Worm (Caenorhabditis elegans) whole organism, L4 larva: ENCODE measurements around the gene hmgr-1.

Source experiments
- D1046.2 ChIP-seq: fragments of 200-800 bp; sonication (Bioruptor generic); IDR thresholded peaks from 2 replicates; pipeline ENCODE4 v1.3.6; 2022; ENCODE audit warnings: missing genetic modification characterization, missing compliant biosample characterization
- F10B5.3 ChIP-seq: sonication (generic microtip); optimal IDR thresholded peaks from 2 replicates; lab custom pipeline; 2016; ENCODE audit warnings: mild to moderate bottlenecking, missing genetic modification characterization, missing compliant biosample characterization
- F44E2.7 ChIP-seq: fragments of 200-800 bp; sonication (Bioruptor generic); IDR thresholded peaks from 2 replicates; pipeline ENCODE4 v2.1.2; 2022; ENCODE audit warnings: missing genetic modification characterization, missing compliant biosample characterization
- F49E8.2 ChIP-seq: sonication (generic microtip); optimal IDR thresholded peaks from 2 replicates; lab custom pipeline; 2016; ENCODE audit warnings: missing compliant biosample characterization, mild to moderate bottlenecking, missing genetic modification characterization, borderline replicate concordance
- T20F7.1 ChIP-seq: fragments of 200-800 bp; sonication (Bioruptor generic); optimal IDR thresholded peaks from 2 replicates; lab custom pipeline; 2018; ENCODE audit warnings: mild to moderate bottlenecking, missing genetic modification characterization, missing compliant biosample characterization
- Y48G9A.11 ChIP-seq: fragments of 200-800 bp; sonication (Bioruptor generic); IDR thresholded peaks from 2 replicates; pipeline ENCODE4 v1.3.6; 2022; ENCODE audit warnings: missing genetic modification reagents, missing genetic modification characterization, missing compliant biosample characterization
- Y5F2A.4 ChIP-seq: fragments of 200-800 bp; sonication (Bioruptor generic); optimal IDR thresholded peaks from 2 replicates; lab custom pipeline; 2018; ENCODE audit warnings: mild to moderate bottlenecking, missing genetic modification characterization, missing compliant biosample characterization
- Y75B8A.6 ChIP-seq: fragments of 200-800 bp; sonication (Bioruptor generic); IDR thresholded peaks from 2 replicates; pipeline ENCODE4 v1.3.6; 2022; ENCODE audit warnings: missing genetic modification reagents, missing genetic modification characterization, missing compliant biosample characterization
- ZK546.5 ChIP-seq, 2 experiments: sonication (generic microtip); optimal IDR thresholded peaks; 2 replicates each; lab custom pipeline; 2017; ENCODE audit warnings: missing biosample characterization in 2 of 2, missing genetic modification characterization in 2 of 2
- ama-1 ChIP-seq: fragments of 150-350 bp; optimal IDR thresholded peaks from 2 replicates; lab custom pipeline; 2014; ENCODE audit warnings: inconsistent platforms, mixed read lengths
- arid-1 ChIP-seq: fragments of 200-800 bp; sonication (Bioruptor generic); conservative IDR thresholded peaks from 2 replicates; pipeline ENCODE4 v1.3.6; 2022; ENCODE audit warnings: missing genetic modification reagents, missing genetic modification characterization, missing compliant biosample characterization
- ceh-28 ChIP-seq: fragments of 150-350 bp; optimal IDR thresholded peaks from 2 replicates; lab custom pipeline; 2014; ENCODE audit warnings: missing biosample characterization, missing genetic modification reagents, missing genetic modification characterization
- ceh-44 ChIP-seq: fragments of 200-800 bp; sonication (Bioruptor generic); IDR thresholded peaks from 2 replicates; pipeline ENCODE4 v1.3.6; 2022; ENCODE audit warnings: missing genetic modification reagents, missing genetic modification characterization, missing compliant biosample characterization
- ceh-62 ChIP-seq: sonication (generic microtip); optimal IDR thresholded peaks from 2 replicates; lab custom pipeline; 2017; ENCODE audit warnings: missing biosample characterization, missing genetic modification characterization
- ceh-82 ChIP-seq: sonication (generic microtip); optimal IDR thresholded peaks from 2 replicates; lab custom pipeline; 2017; ENCODE audit warnings: missing biosample characterization, missing genetic modification characterization
- ctbp-1 ChIP-seq: fragments of 200-800 bp; sonication (Bioruptor generic); IDR thresholded peaks from 2 replicates; pipeline ENCODE4 v1.3.6; 2022; ENCODE audit warnings: missing genetic modification reagents, missing genetic modification characterization, missing compliant biosample characterization
- daf-8 ChIP-seq: fragments of 200-800 bp; sonication (Bioruptor generic); IDR thresholded peaks from 2 replicates; pipeline ENCODE4 v1.3.6; 2022; ENCODE audit warnings: missing genetic modification characterization, missing compliant biosample characterization
- dmd-6 ChIP-seq: fragments of 200-800 bp; sonication (Bioruptor generic); IDR thresholded peaks from 2 replicates; pipeline ENCODE4 v1.3.6; 2022; ENCODE audit warnings: missing genetic modification reagents, missing genetic modification characterization, missing compliant biosample characterization
- fos-1 ChIP-seq: fragments of 150-350 bp; optimal IDR thresholded peaks from 2 replicates; lab custom pipeline; 2014; ENCODE audit warnings: missing biosample characterization, missing genetic modification characterization
- gei-8 ChIP-seq: fragments of 200-800 bp; sonication (Bioruptor generic); optimal IDR thresholded peaks from 2 replicates; lab custom pipeline; 2018; ENCODE audit warnings: mild to moderate bottlenecking, missing genetic modification characterization, missing compliant biosample characterization
- hlh-30 ChIP-seq: sonication (generic microtip); optimal IDR thresholded peaks from 2 replicates; lab custom pipeline; 2017; ENCODE audit warnings: antibody characterized with exemption, mild to moderate bottlenecking, missing genetic modification characterization, missing compliant biosample characterization; ENCODE audit not compliant: insufficient read depth
- hmg-1.1 ChIP-seq: fragments of 200-800 bp; sonication (Bioruptor generic); IDR thresholded peaks from 2 replicates; pipeline ENCODE4 v1.3.6; 2022; ENCODE audit warnings: missing genetic modification reagents, missing genetic modification characterization, missing compliant biosample characterization
- lin-1 ChIP-seq: fragments of 200-800 bp; sonication (Bioruptor generic); IDR thresholded peaks from 2 replicates; pipeline ENCODE4 v1.3.6; 2022; ENCODE audit warnings: missing genetic modification reagents, missing genetic modification characterization, missing compliant biosample characterization
- lin-29 ChIP-seq: fragments of 200-800 bp; sonication (Bioruptor generic); IDR thresholded peaks from 2 replicates; pipeline ENCODE4 v1.3.6; 2022; ENCODE audit warnings: missing genetic modification reagents, missing genetic modification characterization, missing compliant biosample characterization
- lin-38 ChIP-seq: fragments of 200-800 bp; sonication (Bioruptor generic); IDR thresholded peaks from 2 replicates; pipeline ENCODE4 v1.3.6; 2022; ENCODE audit warnings: missing genetic modification reagents, missing genetic modification characterization, missing compliant biosample characterization
- lsy-2 ChIP-seq, 2 experiments: fragments of 150-350 bp in 1 of 2; sonication (generic microtip) in 1 of 2; optimal IDR thresholded peaks; 2 replicates each; lab custom pipeline; 2014 to 2017; ENCODE audit warnings: missing biosample characterization in 2 of 2, missing genetic modification characterization in 2 of 2
- madf-9 ChIP-seq: fragments of 200-800 bp; sonication (Bioruptor generic); conservative IDR thresholded peaks from 2 replicates; pipeline ENCODE4 v1.3.6; 2022; ENCODE audit warnings: missing genetic modification reagents, missing genetic modification characterization, missing compliant biosample characterization
- mep-1 ChIP-seq: fragments of 150-350 bp; sonication (generic microtip); optimal IDR thresholded peaks from 3 replicates; lab custom pipeline; 2014; ENCODE audit warnings: missing biosample characterization, missing genetic modification characterization
- mes-2 ChIP-seq: sonication (generic microtip); optimal IDR thresholded peaks from 2 replicates; lab custom pipeline; 2016; ENCODE audit warnings: missing genotype, mild to moderate bottlenecking, missing genetic modification characterization, missing compliant biosample characterization; ENCODE audit not compliant: poor library complexity, severe bottlenecking
- mxl-3 ChIP-seq: fragments of 200-800 bp; sonication (Bioruptor generic); optimal IDR thresholded peaks from 2 replicates; lab custom pipeline; 2018; ENCODE audit warnings: mild to moderate bottlenecking, missing genetic modification characterization, missing compliant biosample characterization
- nhr-102 ChIP-seq: sonication (generic microtip); optimal IDR thresholded peaks from 2 replicates; lab custom pipeline; 2016; ENCODE audit warnings: mild to moderate bottlenecking, missing genetic modification characterization, moderate library complexity, missing compliant biosample characterization
- nhr-111 ChIP-seq: fragments of 200-800 bp; sonication (Bioruptor generic); optimal IDR thresholded peaks from 2 replicates; lab custom pipeline; 2018; ENCODE audit warnings: mild to moderate bottlenecking, missing genetic modification characterization, missing compliant biosample characterization
- nhr-41 ChIP-seq: fragments of 200-800 bp; sonication (Bioruptor generic); IDR thresholded peaks from 2 replicates; pipeline ENCODE4 v1.3.6; 2022; ENCODE audit warnings: missing genetic modification reagents, missing genetic modification characterization, missing compliant biosample characterization
- nhr-48 ChIP-seq: sonication (generic microtip); optimal IDR thresholded peaks from 2 replicates; lab custom pipeline; 2016; ENCODE audit warnings: mild to moderate bottlenecking, missing genetic modification characterization, missing compliant biosample characterization
- sdz-12 ChIP-seq: fragments of 200-800 bp; sonication (Bioruptor generic); optimal IDR thresholded peaks from 2 replicates; lab custom pipeline; 2018; ENCODE audit warnings: mild to moderate bottlenecking, missing genetic modification characterization, missing compliant biosample characterization
- set-16 ChIP-seq: fragments of 200-800 bp; sonication (Bioruptor generic); IDR thresholded peaks from 2 replicates; pipeline ENCODE4 v1.3.6; 2022; ENCODE audit warnings: missing genetic modification reagents, missing genetic modification characterization, missing compliant biosample characterization
- snpc-1.2 ChIP-seq: fragments of 200-800 bp; sonication (Bioruptor generic); IDR thresholded peaks from 2 replicates; pipeline ENCODE4 v1.3.6; 2022; ENCODE audit warnings: missing genetic modification reagents, missing genetic modification characterization, missing compliant biosample characterization
- snpc-4 ChIP-seq: fragments of 150-350 bp; optimal IDR thresholded peaks from 2 replicates; lab custom pipeline; 2014; ENCODE audit warnings: missing biosample characterization, missing genetic modification characterization
- spr-3 ChIP-seq: fragments of 200-800 bp; sonication (Bioruptor generic); optimal IDR thresholded peaks from 2 replicates; lab custom pipeline; 2018; ENCODE audit warnings: mild to moderate bottlenecking, missing genetic modification characterization, missing compliant biosample characterization
- tag-97 ChIP-seq: fragments of 200-800 bp; sonication (Bioruptor generic); IDR thresholded peaks from 2 replicates; pipeline ENCODE4 v1.3.6; 2022; ENCODE audit warnings: missing genetic modification characterization, missing compliant biosample characterization
- tra-1 ChIP-seq: fragments of 200-800 bp; sonication (Bioruptor generic); IDR thresholded peaks from 2 replicates; pipeline ENCODE4 v1.3.6; 2022; ENCODE audit warnings: missing genetic modification reagents, missing genetic modification characterization, missing compliant biosample characterization
- unc-130 ChIP-seq: sonication (generic microtip); optimal IDR thresholded peaks from 2 replicates; lab custom pipeline; 2016; ENCODE audit warnings: missing genetic modification reagents, missing genetic modification characterization, missing compliant biosample characterization
- zag-1 ChIP-seq: fragments of 150-350 bp; optimal IDR thresholded peaks from 2 replicates; lab custom pipeline; 2014; ENCODE audit warnings: missing biosample characterization, missing genetic modification characterization
- zfp-3 ChIP-seq: fragments of 200-800 bp; sonication (Bioruptor generic); conservative IDR thresholded peaks from 2 replicates; pipeline ENCODE4 v1.3.6; 2022; ENCODE audit warnings: missing genetic modification reagents, missing genetic modification characterization, missing compliant biosample characterization
- ztf-11 ChIP-seq: fragments of 150-350 bp; optimal IDR thresholded peaks from 2 replicates; lab custom pipeline; 2014; ENCODE audit warnings: missing biosample characterization, missing genetic modification characterization

hmgr-1 gene

DNA sequence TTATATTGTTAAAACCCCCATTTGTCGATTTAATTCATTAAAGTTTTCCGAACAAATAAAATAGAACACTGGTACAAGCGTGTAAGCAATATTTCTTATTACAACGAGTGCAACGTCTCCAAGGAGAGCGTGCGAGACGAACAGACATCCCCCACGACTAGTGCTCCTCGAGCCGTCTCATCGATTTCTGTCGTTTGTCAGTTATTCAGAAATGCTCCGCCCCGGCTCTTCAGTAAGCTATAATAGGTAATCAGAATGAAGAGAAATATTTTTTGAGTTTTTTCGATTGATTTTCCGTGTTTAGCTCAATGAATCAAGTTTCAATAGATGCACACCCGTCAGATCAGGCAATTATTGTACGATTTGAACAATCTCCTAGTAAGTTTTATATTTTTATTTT lies 20.6 kb upstream of the hmgr-1 start, which contains the start of gene kap-1 (continued):
- TF ChIP-seq lin-29 (GFP tag; lab: Robert Waterston, UW), result no peak
- TF ChIP-seq ama-1, result peak; percentile 75
- 0 out of 2 replicates have a peak, but pooled peaks have one; percentile 21 for TF ChIP-seq lin-38
- TF ChIP-seq T20F7.1, result peak; percentile 18
- TF ChIP-seq sdz-12 (GFP tag; lab: Kevin White, UChicago), result peak; percentile 26
- TF ChIP-seq ZK546.5 (tag; optimal IDR thresholded peaks at IDR 0.05; lab: Kevin White, UChicago), result no peak
- TF ChIP-seq F49E8.2 (tag; lab: Kevin White, UChicago), result no peak
- TF ChIP-seq fos-1, result no peak
- peak; percentile 22 for TF ChIP-seq nhr-48 (tag; lab: Kevin White, UChicago)
- no peak for TF ChIP-seq arid-1 (GFP tag; lab: Robert Waterston, UW)
- no peak for TF ChIP-seq madf-9 (GFP tag; lab: Robert Waterston, UW)
- no peak for TF ChIP-seq tag-97 (GFP tag; lab: Robert Waterston, UW)
- peak in 1 of 2 experiments; percentile 33 for TF ChIP-seq lsy-2 (tag; optimal IDR thresholded peaks at IDR 0.05; lab: Kevin White, UChicago)
- no peak for TF ChIP-seq ceh-44
- 0 out of 2 replicates have a peak, but pooled peaks have one; percentile 11 for TF ChIP-seq snpc-1.2 (GFP tag; lab: Robert Waterston, UW)
- no peak for TF ChIP-seq ceh-28 (tag; lab: Kevin White, UChicago)
- peak; percentile 20 for TF ChIP-seq mes-2 (tag; lab: Kevin White, UChicago)
- TF ChIP-seq nhr-111 (GFP tag; lab: Kevin White, UChicago), result no peak
- TF ChIP-seq gei-8, result peak; percentile 13
- no peak for TF ChIP-seq ceh-62 (tag; lab: Kevin White, UChicago)
- TF ChIP-seq D1046.2 (GFP tag; lab: Robert Waterston, UW), result no peak
- TF ChIP-seq tra-1 (GFP tag; lab: Robert Waterston, UW), result 0 out of 2 replicates have a peak, but pooled peaks have one; percentile 5
- TF ChIP-seq spr-3 (GFP tag; lab: Kevin White, UChicago), result peak; percentile 29
- no peak for TF ChIP-seq nhr-41
- no peak for TF ChIP-seq ztf-11
- no peak; the same call in 1 of the 2 replicates for TF ChIP-seq zfp-3 (GFP tag; lab: Robert Waterston, UW)
- no peak for TF ChIP-seq F10B5.3
- no peak for TF ChIP-seq Y48G9A.11 (GFP tag; lab: Robert Waterston, UW)
- TF ChIP-seq F44E2.7, result 0 out of 2 replicates have a peak, but pooled peaks have one; percentile 50
- no peak for TF ChIP-seq zag-1 (tag; lab: Kevin White, UChicago)
- TF ChIP-seq hmg-1.1 (GFP tag; lab: Robert Waterston, UW), result 0 out of 2 replicates have a peak, but pooled peaks have one; percentile 36

- TF ChIP-seq Y75B8A.6 (GFP tag; lab: Robert Waterston, UW) (no peak), mep-1 (tag; lab: Kevin White, UChicago) (no peak), nhr-102 (no peak), sdz-12 (GFP tag; lab: Kevin White, UChicago) (no peak), hlh-30 (tag; lab: Kevin White, UChicago) (no peak), unc-130 (no peak), Y48G9A.11 (GFP tag; lab: Robert Waterston, UW) (no peak), tra-1 (GFP tag; lab: Robert Waterston, UW) (no peak), mxl-3 (GFP tag; lab: Kevin White, UChicago) (no peak), ceh-82 (tag; lab: Kevin White, UChicago) (no peak)
Observed at ce11 chrIII:7339138-7339537, 20.2 kb upstream of the hmgr-1 start.

ce11 chrIII:7343389-7343788 lies 15.9 kb upstream of the hmgr-1 start, which contains the start of gene F08F8.6:
F08F8.6 (plus strand) TSS chrIII:7343689.
- no peak for TF ChIP-seq snpc-4
- TF ChIP-seq daf-8, result no peak
- no peak for TF ChIP-seq dmd-6 (GFP tag; lab: Robert Waterston, UW)
- no peak for TF ChIP-seq set-16 (GFP tag; lab: Robert Waterston, UW)
- TF ChIP-seq Y5F2A.4 (GFP tag; lab: Kevin White, UChicago), result no peak
- no peak for TF ChIP-seq ctbp-1 (GFP tag; lab: Robert Waterston, UW)
- no peak for TF ChIP-seq lin-1
